Fruit fly (Drosophila melanogaster) whole organism, embryonic: ENCODE data around the gene Kif3C.

Source experiments
- Abd-B ChIP-seq: fragments of 200-800 bp; sonication (Bioruptor generic); optimal IDR thresholded peaks from 2 replicates; lab custom pipeline; 2018; ENCODE audit warnings: missing biosample characterization, mild to moderate bottlenecking, missing genetic modification characterization, moderate library complexity
- Ada2b ChIP-seq: fragments of 200-800 bp; sonication (Bioruptor generic); IDR thresholded peaks from 2 replicates; pipeline ENCODE4 v1.3.6; 2022; ENCODE audit warnings: missing biosample characterization, missing genetic modification characterization
- CG10274 ChIP-seq: fragments of 200-800 bp; sonication (Bioruptor generic); optimal IDR thresholded peaks from 3 replicates; lab custom pipeline; 2017; ENCODE audit warnings: missing biosample characterization, mild to moderate bottlenecking, missing genetic modification characterization
- CG10543 ChIP-seq: fragments of 200-800 bp; sonication (Bioruptor generic); optimal IDR thresholded peaks from 3 replicates; lab custom pipeline; 2017; ENCODE audit warnings: missing biosample characterization, mild to moderate bottlenecking, missing genetic modification characterization, moderate library complexity
- CG10565 ChIP-seq: fragments of 200-800 bp; sonication (Bioruptor generic); optimal IDR thresholded peaks from 3 replicates; lab custom pipeline; 2016; ENCODE audit warnings: missing biosample characterization, mild to moderate bottlenecking, missing genetic modification characterization
- CG10959 ChIP-seq: fragments of 200-800 bp; sonication (Bioruptor generic); IDR thresholded peaks from 2 replicates; pipeline ENCODE4 v1.3.6; 2022; ENCODE audit warnings: missing biosample characterization, missing genetic modification characterization
- CG12659 ChIP-seq: fragments of 200-800 bp; sonication (Bioruptor generic); optimal IDR thresholded peaks from 3 replicates; lab custom pipeline; 2017; ENCODE audit warnings: mild to moderate bottlenecking, missing biosample characterization, missing genetic modification reagents, missing genetic modification characterization
- CG1529 ChIP-seq: fragments of 200-800 bp; sonication (Bioruptor generic); optimal IDR thresholded peaks from 3 replicates; lab custom pipeline; 2018; ENCODE audit warnings: missing biosample characterization, missing genetic modification characterization
- CG15479 ChIP-seq: fragments of 200-800 bp; sonication (Bioruptor generic); optimal IDR thresholded peaks from 3 replicates; lab custom pipeline; 2019; ENCODE audit warnings: missing biosample characterization, mild to moderate bottlenecking, missing genetic modification characterization, moderate library complexity
- CG18599 ChIP-seq: fragments of 200-800 bp; sonication (Bioruptor generic); optimal IDR thresholded peaks from 3 replicates; lab custom pipeline; 2017; ENCODE audit warnings: missing biosample characterization, missing genetic modification characterization, mild to moderate bottlenecking, moderate library complexity, missing genetic modification reagents
- CG2116 ChIP-seq: fragments of 200-800 bp; sonication (Bioruptor generic); optimal IDR thresholded peaks from 3 replicates; lab custom pipeline; 2018; ENCODE audit warnings: missing biosample characterization, mild to moderate bottlenecking, missing genetic modification characterization
- CG2120 ChIP-seq: fragments of 200-800 bp; sonication (Bioruptor generic); optimal IDR thresholded peaks from 3 replicates; lab custom pipeline; 2016; ENCODE audit warnings: missing biosample characterization, missing genetic modification characterization
- CG3065 ChIP-seq: fragments of 200-800 bp; sonication (Bioruptor generic); optimal IDR thresholded peaks from 2 replicates; lab custom pipeline; 2016; ENCODE audit warnings: missing biosample characterization, missing genetic modification characterization
- CG31224 ChIP-seq: fragments of 200-800 bp; sonication (Bioruptor generic); IDR thresholded peaks from 2 replicates; pipeline ENCODE4 v1.3.6; 2022; ENCODE audit warnings: missing biosample characterization, missing genetic modification characterization
- CG31441 ChIP-seq: fragments of 200-800 bp; sonication (Bioruptor generic); IDR thresholded peaks from 2 replicates; pipeline ENCODE4 v1.3.6; 2022; ENCODE audit warnings: missing biosample characterization, missing genetic modification characterization
- CG32532 ChIP-seq: fragments of 200-800 bp; sonication (Bioruptor generic); IDR thresholded peaks from 2 replicates; pipeline ENCODE4 v1.3.6; 2022; ENCODE audit warnings: missing biosample characterization, missing genetic modification characterization
- CG32772 ChIP-seq: fragments of 200-800 bp; sonication (Bioruptor generic); IDR thresholded peaks from 2 replicates; pipeline ENCODE4 v1.3.6; 2022; ENCODE audit warnings: missing biosample characterization, missing genetic modification characterization
- CG34376 ChIP-seq: fragments of 200-800 bp; sonication (Bioruptor generic); optimal IDR thresholded peaks from 2 replicates; lab custom pipeline; 2018; ENCODE audit warnings: missing biosample characterization, mild to moderate bottlenecking, missing genetic modification characterization
- CG6175 ChIP-seq: fragments of 200-800 bp; sonication (Bioruptor generic); IDR thresholded peaks from 3 replicates; pipeline ENCODE4 v1.3.6; 2022; ENCODE audit warnings: missing biosample characterization, missing genetic modification characterization
- CG7357 ChIP-seq: fragments of 200-800 bp; sonication (Bioruptor generic); IDR thresholded peaks from 3 replicates; pipeline ENCODE4 v1.3.6; 2022; ENCODE audit warnings: missing biosample characterization, missing genetic modification characterization
- CG7745 ChIP-seq: fragments of 200-800 bp; sonication (Bioruptor generic); optimal IDR thresholded peaks from 2 replicates; lab custom pipeline; 2018; ENCODE audit warnings: missing biosample characterization, mild to moderate bottlenecking, missing genetic modification characterization, moderate library complexity
- CG7839 ChIP-seq: fragments of 200-800 bp; sonication (Bioruptor generic); optimal IDR thresholded peaks from 3 replicates; lab custom pipeline; 2018; ENCODE audit warnings: missing biosample characterization, mild to moderate bottlenecking, missing genetic modification characterization, moderate library complexity
- CG8765 ChIP-seq: fragments of 200-800 bp; sonication (Bioruptor generic); IDR thresholded peaks from 2 replicates; pipeline ENCODE4 v1.3.6; 2022; ENCODE audit warnings: missing biosample characterization, missing genetic modification characterization
- CG9727 ChIP-seq: fragments of 200-800 bp; sonication (Bioruptor generic); optimal IDR thresholded peaks from 3 replicates; lab custom pipeline; 2017; ENCODE audit warnings: missing biosample characterization, mild to moderate bottlenecking, missing genetic modification characterization
- H2.0 ChIP-seq: fragments of 200-800 bp; sonication (Bioruptor generic); IDR thresholded peaks from 2 replicates; pipeline ENCODE4 v1.3.6; 2022; ENCODE audit warnings: missing biosample characterization, missing genetic modification characterization
- Hmr ChIP-seq: fragments of 200-800 bp; sonication (Bioruptor generic); optimal IDR thresholded peaks from 3 replicates; lab custom pipeline; 2017; ENCODE audit warnings: mild to moderate bottlenecking, missing biosample characterization, missing genetic modification reagents, missing genetic modification characterization
- Hr3 ChIP-seq: fragments of 200-800 bp; sonication (Bioruptor generic); optimal IDR thresholded peaks from 3 replicates; lab custom pipeline; 2016; ENCODE audit warnings: missing biosample characterization, missing genetic modification characterization
- Lpt ChIP-seq: fragments of >200 bp; optimal IDR thresholded peaks from 2 replicates; lab custom pipeline; 2018; ENCODE audit warnings: missing biosample characterization, missing genetic modification characterization
- Max ChIP-seq: fragments of 200-800 bp; sonication (Bioruptor generic); optimal IDR thresholded peaks from 2 replicates; lab custom pipeline; 2016; ENCODE audit warnings: missing biosample characterization, mild to moderate bottlenecking, missing genetic modification characterization
- NFAT ChIP-seq: fragments of 200-800 bp; sonication (Bioruptor generic); IDR thresholded peaks from 2 replicates; pipeline ENCODE4 v1.3.6; 2022; ENCODE audit warnings: missing biosample characterization, missing genetic modification characterization
- Pdp1 ChIP-seq, 2 experiments: fragments of 200-800 bp; sonication (Bioruptor generic); optimal IDR thresholded peaks; 3 replicates each; lab custom pipeline; 2016; ENCODE audit warnings: missing biosample characterization in 2 of 2, missing genetic modification characterization in 2 of 2, mild to moderate bottlenecking in 1 of 2, moderate library complexity in 1 of 2
- Ptx1 ChIP-seq: fragments of 200-800 bp; sonication (Bioruptor generic); IDR thresholded peaks from 2 replicates; pipeline ENCODE4 v1.3.6; 2022; ENCODE audit warnings: missing biosample characterization, missing genetic modification characterization
- Six4 ChIP-seq: fragments of 200-800 bp; sonication (Bioruptor generic); optimal IDR thresholded peaks from 2 replicates; lab custom pipeline; 2016; ENCODE audit warnings: missing biosample characterization, missing genetic modification characterization
- Tbp ChIP-seq: fragments of >200 bp; optimal IDR thresholded peaks from 2 replicates; lab custom pipeline; 2018; ENCODE audit warnings: missing biosample characterization, missing genetic modification characterization
- Xrp1 ChIP-seq: fragments of 200-800 bp; sonication (Bioruptor generic); IDR thresholded peaks from 2 replicates; pipeline ENCODE4 v1.3.6; 2022; ENCODE audit warnings: missing biosample characterization, missing genetic modification characterization
- ab ChIP-seq: fragments of 200-800 bp; sonication (Bioruptor generic); optimal IDR thresholded peaks from 2 replicates; lab custom pipeline; 2016; ENCODE audit warnings: missing biosample characterization, missing genetic modification characterization
- aop ChIP-seq: fragments of 200-800 bp; sonication (Bioruptor generic); IDR thresholded peaks from 2 replicates; pipeline ENCODE4 v1.3.6; 2022; ENCODE audit warnings: missing biosample characterization, missing genetic modification characterization
- az2 ChIP-seq: fragments of 200-800 bp; sonication (Bioruptor generic); optimal IDR thresholded peaks from 3 replicates; lab custom pipeline; 2016; ENCODE audit warnings: missing biosample characterization, missing genetic modification characterization
- cas ChIP-seq: fragments of 200-800 bp; sonication (Bioruptor generic); IDR thresholded peaks from 2 replicates; pipeline ENCODE4 v1.3.6; 2022; ENCODE audit warnings: missing biosample characterization, missing genetic modification characterization
- crol ChIP-seq: fragments of 200-800 bp; sonication (Bioruptor generic); IDR thresholded peaks from 2 replicates; pipeline ENCODE4 v1.3.6; 2022; ENCODE audit warnings: missing biosample characterization, missing genetic modification characterization
- ewg ChIP-seq: fragments of 200-800 bp; sonication (Bioruptor generic); optimal IDR thresholded peaks from 3 replicates; lab custom pipeline; 2017; ENCODE audit warnings: mild to moderate bottlenecking, missing biosample characterization, missing genetic modification reagents, missing genetic modification characterization
- gt ChIP-seq: fragments of 200-800 bp; sonication (Bioruptor generic); IDR thresholded peaks from 2 replicates; pipeline ENCODE4 v1.3.6; 2022; ENCODE audit warnings: missing biosample characterization, missing genetic modification characterization
- knrl ChIP-seq: fragments of 200-800 bp; sonication (Bioruptor generic); IDR thresholded peaks from 3 replicates; pipeline ENCODE4 v1.3.6; 2022; ENCODE audit warnings: missing biosample characterization, missing genetic modification characterization; ENCODE audit not compliant: partially characterized antibody
- lab ChIP-seq: fragments of 200-800 bp; sonication (Bioruptor generic); optimal IDR thresholded peaks from 3 replicates; lab custom pipeline; 2017; ENCODE audit warnings: missing biosample characterization, missing genetic modification characterization, mild to moderate bottlenecking, moderate library complexity, missing genetic modification reagents
- maf-S ChIP-seq: fragments of 200-800 bp; sonication (Bioruptor generic); optimal IDR thresholded peaks from 2 replicates; lab custom pipeline; 2016; ENCODE audit warnings: missing biosample characterization, missing genetic modification characterization
- ro ChIP-seq: fragments of 200-800 bp; sonication (Bioruptor generic); IDR thresholded peaks from 2 replicates; pipeline ENCODE4 v1.3.6; 2022; ENCODE audit warnings: missing biosample characterization, missing genetic modification characterization
- sim ChIP-seq: fragments of 200-800 bp; sonication (Bioruptor generic); IDR thresholded peaks from 2 replicates; pipeline ENCODE4 v1.3.6; 2022; ENCODE audit warnings: missing biosample characterization, missing genetic modification characterization
- sob ChIP-seq: fragments of 200-800 bp; sonication (Bioruptor generic); IDR thresholded peaks from 2 replicates; pipeline ENCODE4 v1.3.6; 2022; ENCODE audit warnings: missing biosample characterization, missing genetic modification characterization
- sqz ChIP-seq: fragments of 200-800 bp; sonication (Bioruptor generic); optimal IDR thresholded peaks from 3 replicates; lab custom pipeline; 2018; ENCODE audit warnings: missing biosample characterization, mild to moderate bottlenecking, missing genetic modification characterization
- tin ChIP-seq: fragments of 200-800 bp; sonication (Bioruptor generic); optimal IDR thresholded peaks from 3 replicates; lab custom pipeline; 2016; ENCODE audit warnings: missing biosample characterization, missing genetic modification characterization

Gene Kif3C

DNA sequence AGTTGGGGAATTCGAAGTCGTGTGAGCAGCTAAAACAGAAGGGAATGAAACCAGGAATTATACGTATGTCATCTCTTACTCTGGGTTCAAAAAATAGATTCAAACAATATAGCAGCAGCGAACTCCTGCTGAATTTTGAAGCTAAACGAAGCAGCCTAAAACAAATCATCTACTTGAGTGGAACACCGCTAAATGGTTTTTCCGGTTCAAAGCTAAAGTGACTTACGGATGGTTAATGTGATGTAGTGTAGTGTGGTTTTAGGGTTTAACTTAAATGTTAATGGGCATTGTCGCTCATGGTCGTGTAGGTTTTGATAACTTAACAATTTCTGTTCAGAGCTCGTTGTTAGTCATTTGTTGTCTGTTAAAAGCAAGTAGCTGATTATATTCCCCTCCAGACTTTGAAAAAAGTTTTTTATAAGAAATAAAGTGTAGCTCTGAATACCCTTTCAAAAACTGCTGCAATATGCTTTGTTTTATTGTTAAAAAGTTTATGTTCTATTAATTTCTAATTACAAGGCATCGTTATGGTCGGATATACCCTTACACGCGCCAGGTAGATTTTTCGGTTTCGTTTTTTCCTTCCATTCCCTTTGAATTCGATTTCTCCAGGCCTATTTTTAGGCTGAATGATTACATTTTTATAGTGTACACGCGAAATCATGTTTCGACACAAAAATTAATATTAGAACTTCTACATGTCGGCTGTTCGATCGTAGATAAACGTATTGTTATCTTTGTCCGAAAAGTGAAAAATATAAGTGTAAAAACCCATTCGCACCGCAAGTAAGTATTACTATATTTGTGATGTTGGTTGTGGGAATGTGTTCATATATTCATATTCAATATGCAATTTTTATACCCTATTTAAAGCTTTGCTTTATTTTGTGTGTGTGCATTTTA lies 34.1 kb upstream of the Kif3C start (continued):
- peak; percentile 69 for TF ChIP-seq ab (GFP tag; lab: Kevin White, UChicago)
- no peak for TF ChIP-seq CG18599
- TF ChIP-seq ro (GFP tag; lab: Robert Waterston, UW): no peak; the same call in 1 of the 2 replicates
- peak; percentile 75 for TF ChIP-seq CG7357 (GFP tag; lab: Robert Waterston, UW)
- TF ChIP-seq CG10565 (GFP tag; lab: Kevin White, UChicago): peak; percentile 81
- TF ChIP-seq Max (GFP tag; lab: Kevin White, UChicago): peak; percentile 89
- no peak for TF ChIP-seq Lpt (GFP tag; lab: Kevin White, UChicago)
- peak; percentile 90 for TF ChIP-seq Six4 (GFP tag; lab: Kevin White, UChicago)
- peak; percentile 80 for TF ChIP-seq CG34376 (GFP tag; lab: Kevin White, UChicago)
- TF ChIP-seq CG12659 (GFP tag; lab: Kevin White, UChicago): peak; percentile 94
- no peak for TF ChIP-seq CG8765 (GFP tag; lab: Robert Waterston, UW)
- no peak for TF ChIP-seq CG10543 (GFP tag; lab: Kevin White, UChicago)
- no peak for TF ChIP-seq Abd-B
- peak; percentile 89 for TF ChIP-seq ewg (GFP tag; lab: Kevin White, UChicago)
- TF ChIP-seq sob (GFP tag; lab: Robert Waterston, UW): peak; percentile 93; the same call in 1 of the 2 replicates
- peak; percentile 75 for TF ChIP-seq CG10274 (GFP tag; lab: Kevin White, UChicago)
- TF ChIP-seq CG31441: no peak; the same call in 1 of the 2 replicates
- TF ChIP-seq cas (GFP tag; lab: Robert Waterston, UW): peak; percentile 62; the same call in 1 of the 2 replicates
- no peak for TF ChIP-seq CG32532 (GFP tag; lab: Robert Waterston, UW)
- TF ChIP-seq H2.0 (GFP tag; lab: Robert Waterston, UW): no peak
- peak; percentile 92 to 94 for TF ChIP-seq Pdp1 (GFP tag; optimal IDR thresholded peaks at IDR 0.05; lab: Kevin White, UChicago)
- TF ChIP-seq knrl: no peak
- no peak for TF ChIP-seq Ptx1 (GFP tag; lab: Robert Waterston, UW)
- TF ChIP-seq Hmr (GFP tag; lab: Kevin White, UChicago): no peak
- peak; percentile 35 for TF ChIP-seq CG7745
- TF ChIP-seq sqz (GFP tag; lab: Kevin White, UChicago): peak; percentile 66
- TF ChIP-seq lab (GFP tag; lab: Kevin White, UChicago): no peak
- TF ChIP-seq CG2116 (GFP tag; lab: Kevin White, UChicago): peak; percentile 76
- peak; percentile 96 for TF ChIP-seq CG2120 (GFP tag; lab: Kevin White, UChicago)
- TF ChIP-seq az2 (GFP tag; lab: Kevin White, UChicago): peak; percentile 95
- no peak for TF ChIP-seq CG9727 (GFP tag; lab: Kevin White, UChicago)
- TF ChIP-seq CG32772 (GFP tag; lab: Robert Waterston, UW): no peak
- TF ChIP-seq CG31224 (GFP tag; lab: Robert Waterston, UW): no peak
- TF ChIP-seq gt (GFP tag; lab: Robert Waterston, UW): no peak
- no peak for TF ChIP-seq CG10959
- TF ChIP-seq maf-S (GFP tag; lab: Kevin White, UChicago): peak; percentile 91
- no peak for TF ChIP-seq Tbp (GFP tag; lab: Kevin White, UChicago)
- TF ChIP-seq Hr3 (GFP tag; lab: Kevin White, UChicago): peak; percentile 93
- peak; percentile 91 for TF ChIP-seq CG7839
- TF ChIP-seq tin (GFP tag; lab: Kevin White, UChicago): peak; percentile 90
- TF ChIP-seq NFAT (GFP tag; lab: Robert Waterston, UW): no peak
- TF ChIP-seq Ada2b: no peak; the same call in 1 of the 2 replicates
- no peak for TF ChIP-seq CG15479 (GFP tag; lab: Kevin White, UChicago)
- TF ChIP-seq aop (GFP tag; lab: Robert Waterston, UW): no peak
- TF ChIP-seq CG3065 (GFP tag; lab: Kevin White, UChicago): peak; percentile 84
- no peak for TF ChIP-seq crol (GFP tag; lab: Robert Waterston, UW)
- TF ChIP-seq CG6175 (GFP tag; lab: Robert Waterston, UW): no peak; the same call in 2 of the 3 replicates
- TF ChIP-seq sim (GFP tag; lab: Robert Waterston, UW): no peak
- TF ChIP-seq Xrp1 (GFP tag; lab: Robert Waterston, UW): peak; percentile 97
- TF ChIP-seq CG1529 (GFP tag; lab: Kevin White, UChicago): peak; percentile 92
